Worm (Caenorhabditis elegans) whole organism, young adult: Measurements from ENCODE around the gene mtrf-1L.
"Not testable (repeated sequence)": the region's sequence is repeated elsewhere in the genome, so short reads cannot be mapped to it uniquely, and the experiment has no call there.

Source experiments
- F33H1.4 ChIP-seq: fragments of 200-800 bp; sonication (Bioruptor generic); IDR thresholded peaks from 2 replicates; pipeline ENCODE4 v1.3.6; 2022; ENCODE audit warnings: missing genetic modification reagents, missing genetic modification characterization, missing compliant biosample characterization
- K11D2.4 ChIP-seq: fragments of 200-800 bp; sonication (Bioruptor generic); IDR thresholded peaks from 2 replicates; pipeline ENCODE4 v1.3.6; 2022; ENCODE audit warnings: missing genetic modification reagents, missing genetic modification characterization, missing compliant biosample characterization
- atf-7 ChIP-seq: sonication (generic microtip); optimal IDR thresholded peaks from 2 replicates; lab custom pipeline; 2017; ENCODE audit warnings: mild to moderate bottlenecking, missing genetic modification characterization, missing compliant biosample characterization
- cebp-1 ChIP-seq, 2 experiments: fragments of 200-800 bp in 1 of 2; sonication (Bioruptor generic) in 1 of 2; sonication (generic microtip) in 1 of 2; IDR thresholded peaks in 1 of 2; optimal IDR thresholded peaks in 1 of 2; 2 replicates each; pipeline versions ENCODE4 v1.3.6 to Lab custom; 2017 to 2022; ENCODE audit warnings: missing compliant biosample characterization in 2 of 2, missing genetic modification characterization in 2 of 2, mild to moderate bottlenecking in 1 of 2, missing genetic modification reagents in 1 of 2, moderate library complexity in 1 of 2
- chd-7 ChIP-seq: sonication (generic microtip); optimal IDR thresholded peaks from 2 replicates; lab custom pipeline; 2016; ENCODE audit warnings: mild to moderate bottlenecking, missing genetic modification characterization, moderate library complexity, missing compliant biosample characterization
- egrh-3 ChIP-seq: fragments of 200-800 bp; sonication (Bioruptor generic); IDR thresholded peaks from 2 replicates; pipeline ENCODE4 v1.3.6; 2022; ENCODE audit warnings: missing genetic modification reagents, missing genetic modification characterization, missing compliant biosample characterization
- ekl-4 ChIP-seq: fragments of 200-800 bp; sonication (Bioruptor generic); IDR thresholded peaks from 2 replicates; pipeline ENCODE4 v1.3.6; 2022; ENCODE audit warnings: missing genetic modification reagents, missing genetic modification characterization, missing compliant biosample characterization
- fkh-3 ChIP-seq: sonication (generic microtip); optimal IDR thresholded peaks from 2 replicates; lab custom pipeline; 2016; ENCODE audit warnings: mild to moderate bottlenecking, missing genetic modification characterization, missing compliant biosample characterization
- hlh-26 ChIP-seq: fragments of 200-800 bp; sonication (Bioruptor generic); conservative IDR thresholded peaks from 2 replicates; pipeline ENCODE4 v1.3.6; 2022; ENCODE audit warnings: missing genetic modification reagents, missing genetic modification characterization, missing compliant biosample characterization
- hsf-1 ChIP-seq: fragments of 200-800 bp; sonication (Bioruptor generic); IDR thresholded peaks from 2 replicates; pipeline ENCODE4 v1.3.6; 2022; ENCODE audit warnings: missing genetic modification reagents, missing genetic modification characterization, missing compliant biosample characterization
- let-607 ChIP-seq, 2 experiments: fragments of 200-800 bp in 1 of 2; sonication (Bioruptor generic) in 1 of 2; sonication (generic microtip) in 1 of 2; optimal IDR thresholded peaks; 2 replicates each; lab custom pipeline; 2016 to 2018; ENCODE audit warnings: mild to moderate bottlenecking in 2 of 2, missing compliant biosample characterization in 2 of 2, missing genetic modification characterization in 2 of 2, moderate library complexity in 2 of 2, missing genotype in 1 of 2
- lir-1 ChIP-seq: fragments of 200-800 bp; sonication (Bioruptor generic); conservative IDR thresholded peaks from 2 replicates; pipeline ENCODE4 v1.3.6; 2022; ENCODE audit warnings: missing genetic modification reagents, missing genetic modification characterization, missing compliant biosample characterization
- lsl-1 ChIP-seq: fragments of 200-800 bp; sonication (Bioruptor generic); optimal IDR thresholded peaks from 2 replicates; lab custom pipeline; 2018; ENCODE audit warnings: mild to moderate bottlenecking, missing genetic modification characterization, moderate library complexity, missing compliant biosample characterization
- madf-8 ChIP-seq: fragments of 200-800 bp; sonication (Bioruptor generic); conservative IDR thresholded peaks from 2 replicates; pipeline ENCODE4 v1.3.6; 2022; ENCODE audit warnings: missing genetic modification reagents, missing genetic modification characterization, missing compliant biosample characterization
- mcd-1 ChIP-seq: fragments of 200-800 bp; sonication (Bioruptor generic); IDR thresholded peaks from 2 replicates; pipeline ENCODE4 v1.3.6; 2022; ENCODE audit warnings: missing genetic modification reagents, missing genetic modification characterization, missing compliant biosample characterization
- mel-28 ChIP-seq: sonication (generic microtip); optimal IDR thresholded peaks from 2 replicates; lab custom pipeline; 2016; ENCODE audit warnings: borderline replicate concordance, mild to moderate bottlenecking, missing genetic modification characterization, missing compliant biosample characterization
- nhr-120 ChIP-seq: fragments of 200-800 bp; sonication (Bioruptor generic); IDR thresholded peaks from 2 replicates; pipeline ENCODE4 v1.3.6; 2022; ENCODE audit warnings: missing genetic modification characterization, missing compliant biosample characterization
- repo-1 ChIP-seq: sonication (generic microtip); optimal IDR thresholded peaks from 2 replicates; lab custom pipeline; 2017; ENCODE audit warnings: mild to moderate bottlenecking, missing genetic modification characterization, missing compliant biosample characterization
- zfh-2 ChIP-seq: fragments of 200-800 bp; sonication (Bioruptor generic); conservative IDR thresholded peaks from 2 replicates; pipeline ENCODE4 v1.3.6; 2022; ENCODE audit warnings: missing genetic modification reagents, missing genetic modification characterization, missing compliant biosample characterization
- ztf-22 ChIP-seq: fragments of 200-800 bp; sonication (Bioruptor generic); optimal IDR thresholded peaks from 2 replicates; lab custom pipeline; 2018; ENCODE audit warnings: mild to moderate bottlenecking, missing genetic modification characterization, moderate library complexity, missing compliant biosample characterization
- ztf-28 ChIP-seq: fragments of 200-800 bp; sonication (Bioruptor generic); IDR thresholded peaks from 2 replicates; pipeline ENCODE4 v1.3.6; 2022; ENCODE audit warnings: missing genetic modification reagents, missing genetic modification characterization, missing compliant biosample characterization

Gene mtrf-1L

ce11 chrIV:5224238-5224637, 37.3 kb downstream of the mtrf-1L start, which contains the start of gene Y59E9AL.8:
Gene Y59E9AL.8, minus strand, starts transcription at chrIV:5224338.
- TF ChIP-seq egrh-3 (GFP tag; lab: Robert Waterston, UW) = no peak
- no peak for TF ChIP-seq F33H1.4
- no peak for TF ChIP-seq ekl-4 (GFP tag; lab: Robert Waterston, UW)
- TF ChIP-seq madf-8 (GFP tag; lab: Robert Waterston, UW) = no peak
- no peak for TF ChIP-seq lsl-1 (GFP tag; lab: Kevin White, UChicago)
- TF ChIP-seq, all 124 proteins: peak for 0

- TF ChIP-seq egrh-3 (GFP tag; lab: Robert Waterston, UW) (peak; percentile 68), zfh-2 (peak; percentile 79)
Measured at ce11 chrIV:5225277-5225822, 38.4 kb downstream of the mtrf-1L start, which contains the start of gene cylc-1. Gene cylc-1, minus strand, starts transcription at chrIV:5225772.

- TF ChIP-seq atf-7; egrh-3 (GFP tag; lab: Robert Waterston, UW); lir-1 (GFP tag; lab: Robert Waterston, UW): not testable (repeated sequence)
Measured at ce11 chrIV:5226552-5226951, 39.6 kb downstream of the mtrf-1L start, which contains the start of gene nsph-4.1. Gene nsph-4.1, plus strand, starts transcription at chrIV:5226852.

ce11 chrIV:5228619-5229018, 41.7 kb downstream of the mtrf-1L start, which contains the start of gene thn-6:
Gene thn-6, plus strand, starts transcription at chrIV:5228919.
- no peak for TF ChIP-seq cebp-1 (GFP tag; IDR thresholded peaks at IDR 0.05; lab: Robert Waterston, UW)
- no peak for TF ChIP-seq cebp-1 (tag; optimal IDR thresholded peaks at IDR 0.05; lab: Kevin White, UChicago)

- TF ChIP-seq hlh-26 (GFP tag; lab: Robert Waterston, UW) = no peak
- TF ChIP-seq repo-1 (tag; lab: Kevin White, UChicago) = no peak
- TF ChIP-seq fkh-3 (tag; lab: Kevin White, UChicago) = no peak
- TF ChIP-seq let-607 (tag; optimal IDR thresholded peaks at IDR 0.05; lab: Kevin White, UChicago) = no peak
- no peak for TF ChIP-seq chd-7 (tag; lab: Kevin White, UChicago)
- TF ChIP-seq ztf-22 (GFP tag; lab: Kevin White, UChicago) = no peak
- TF ChIP-seq hsf-1 = no peak
- no peak for TF ChIP-seq nhr-120 (GFP tag; lab: Robert Waterston, UW)
- TF ChIP-seq ztf-28 (GFP tag; lab: Robert Waterston, UW) = no peak
- TF ChIP-seq K11D2.4 (GFP tag; lab: Robert Waterston, UW) = no peak
- TF ChIP-seq mel-28 (tag; lab: Kevin White, UChicago) = no peak
- no peak for TF ChIP-seq mcd-1
Measured at ce11 chrIV:5230530-5230929, 43.6 kb downstream of the mtrf-1L start, which contains the start of gene thn-5. Gene thn-5, plus strand, starts transcription at chrIV:5230830.
